Worm (Caenorhabditis elegans) whole organism, late embryonic: ENCODE results near the gene W06F12.2.

Experiments
- F13H6.1 ChIP-seq: sonication (generic microtip); optimal IDR thresholded peaks from 2 replicates; lab custom pipeline; 2016; ENCODE audit warnings: missing genetic modification characterization, missing compliant biosample characterization
- K02D7.2 ChIP-seq: sonication (generic microtip); optimal IDR thresholded peaks from 2 replicates; lab custom pipeline; 2017; ENCODE audit warnings: mild to moderate bottlenecking, missing genetic modification characterization, missing compliant biosample characterization
- T23F11.4 ChIP-seq: fragments of 200-800 bp; sonication (Bioruptor generic); optimal IDR thresholded peaks from 2 replicates; lab custom pipeline; 2018; ENCODE audit warnings: mild to moderate bottlenecking, missing genetic modification characterization, missing compliant biosample characterization
- ahr-1 ChIP-seq: sonication (generic microtip); optimal IDR thresholded peaks from 2 replicates; lab custom pipeline; 2016; ENCODE audit warnings: missing genetic modification characterization, missing compliant biosample characterization
- ama-1 ChIP-seq: fragments of 150-350 bp; optimal IDR thresholded peaks from 2 replicates; lab custom pipeline; 2014
- ceh-14 ChIP-seq: sonication (generic microtip); optimal IDR thresholded peaks from 2 replicates; lab custom pipeline; 2016; ENCODE audit warnings: missing genotype, missing genetic modification characterization, missing compliant biosample characterization
- ceh-22 ChIP-seq: sonication (generic microtip); optimal IDR thresholded peaks from 2 replicates; lab custom pipeline; 2017; ENCODE audit warnings: missing biosample characterization, missing genetic modification characterization
- ceh-24 ChIP-seq: sonication (generic microtip); optimal IDR thresholded peaks from 2 replicates; lab custom pipeline; 2016; ENCODE audit warnings: mild to moderate bottlenecking, missing genetic modification characterization, missing compliant biosample characterization
- ceh-30 ChIP-seq: fragments of 150-350 bp; optimal IDR thresholded peaks from 2 replicates; lab custom pipeline; 2014; ENCODE audit warnings: missing biosample characterization, missing genetic modification characterization
- ceh-31 ChIP-seq: sonication (generic microtip); optimal IDR thresholded peaks from 2 replicates; lab custom pipeline; 2016; ENCODE audit warnings: missing genetic modification characterization, missing compliant biosample characterization
- ceh-34 ChIP-seq: sonication (generic microtip); optimal IDR thresholded peaks from 2 replicates; lab custom pipeline; 2016; ENCODE audit warnings: mild to moderate bottlenecking, missing genetic modification characterization, missing compliant biosample characterization
- ceh-45 ChIP-seq: fragments of 200-800 bp; sonication (Bioruptor generic); IDR thresholded peaks from 2 replicates; pipeline ENCODE4 v1.3.6; 2022; ENCODE audit warnings: missing genetic modification reagents, missing genetic modification characterization, missing compliant biosample characterization
- ceh-48 ChIP-seq: sonication (generic microtip); optimal IDR thresholded peaks from 2 replicates; lab custom pipeline; 2016; ENCODE audit warnings: missing genetic modification characterization, inconsistent platforms, missing compliant biosample characterization
- ceh-6 ChIP-seq: fragments of 200-800 bp; sonication (Bioruptor generic); optimal IDR thresholded peaks from 2 replicates; lab custom pipeline; 2018; ENCODE audit warnings: mild to moderate bottlenecking, missing genetic modification characterization, missing compliant biosample characterization
- ceh-9 ChIP-seq: sonication (generic microtip); optimal IDR thresholded peaks from 2 replicates; lab custom pipeline; 2016; ENCODE audit warnings: mild to moderate bottlenecking, missing genetic modification characterization, inconsistent platforms, missing compliant biosample characterization
- che-1 ChIP-seq: sonication (generic microtip); optimal IDR thresholded peaks from 2 replicates; lab custom pipeline; 2016; ENCODE audit warnings: mild to moderate bottlenecking, missing genetic modification characterization, missing compliant biosample characterization
- dmd-4 ChIP-seq: sonication (generic microtip); optimal IDR thresholded peaks from 2 replicates; lab custom pipeline; 2016; ENCODE audit warnings: borderline replicate concordance, missing genetic modification characterization, missing compliant biosample characterization
- dve-1 ChIP-seq: sonication (generic microtip); optimal IDR thresholded peaks from 2 replicates; lab custom pipeline; 2017; ENCODE audit warnings: antibody characterized with exemption, mild to moderate bottlenecking, missing genetic modification characterization, missing compliant biosample characterization
- elt-2 ChIP-seq: sonication (generic microtip); optimal IDR thresholded peaks from 2 replicates; lab custom pipeline; 2016; ENCODE audit warnings: missing genetic modification reagents, missing genetic modification characterization, missing compliant biosample characterization
- elt-4 ChIP-seq: sonication (generic microtip); optimal IDR thresholded peaks from 2 replicates; lab custom pipeline; 2016; ENCODE audit warnings: missing genetic modification characterization, missing compliant biosample characterization
- fkh-6 ChIP-seq: sonication (generic microtip); optimal IDR thresholded peaks from 2 replicates; lab custom pipeline; 2016; ENCODE audit warnings: missing genetic modification characterization, missing compliant biosample characterization
- hlh-15 ChIP-seq: sonication (generic microtip); optimal IDR thresholded peaks from 2 replicates; lab custom pipeline; 2016; ENCODE audit warnings: missing genetic modification characterization, missing compliant biosample characterization
- hlh-30 ChIP-seq: sonication (generic microtip); optimal IDR thresholded peaks from 2 replicates; lab custom pipeline; 2017; ENCODE audit warnings: antibody characterized with exemption, missing genetic modification characterization, missing compliant biosample characterization; ENCODE audit not compliant: insufficient read depth
- hlh-6 ChIP-seq: sonication (generic microtip); optimal IDR thresholded peaks from 2 replicates; lab custom pipeline; 2016; ENCODE audit warnings: missing genotype, missing genetic modification characterization, missing compliant biosample characterization
- lim-6 ChIP-seq: sonication (generic microtip); optimal IDR thresholded peaks from 2 replicates; lab custom pipeline; 2016; ENCODE audit warnings: missing genetic modification characterization, missing compliant biosample characterization
- lin-11 ChIP-seq: fragments of 200-800 bp; sonication (Bioruptor generic); optimal IDR thresholded peaks from 2 replicates; lab custom pipeline; 2018; ENCODE audit warnings: mild to moderate bottlenecking, missing genetic modification characterization, missing compliant biosample characterization
- madf-2 ChIP-seq: sonication (generic microtip); optimal IDR thresholded peaks from 2 replicates; lab custom pipeline; 2017; ENCODE audit warnings: missing genetic modification characterization, missing compliant biosample characterization
- nfya-1 ChIP-seq: sonication (generic microtip); optimal IDR thresholded peaks from 2 replicates; lab custom pipeline; 2017; ENCODE audit warnings: missing genetic modification characterization, mild to moderate bottlenecking, missing compliant biosample characterization, antibody characterized with exemption, moderate library complexity
- nhr-11 ChIP-seq: fragments of 150-350 bp; optimal IDR thresholded peaks from 2 replicates; lab custom pipeline; 2014; ENCODE audit warnings: missing biosample characterization, missing genetic modification characterization
- nhr-232 ChIP-seq: sonication (generic microtip); optimal IDR thresholded peaks from 2 replicates; lab custom pipeline; 2016; ENCODE audit warnings: missing genetic modification characterization, missing compliant biosample characterization
- npax-4 ChIP-seq: sonication (generic microtip); optimal IDR thresholded peaks from 2 replicates; lab custom pipeline; 2016; ENCODE audit warnings: missing genetic modification characterization, missing compliant biosample characterization
- odd-2 ChIP-seq: sonication (generic microtip); optimal IDR thresholded peaks from 2 replicates; lab custom pipeline; 2017; ENCODE audit warnings: antibody characterized with exemption, mild to moderate bottlenecking, missing genetic modification characterization, missing compliant biosample characterization
- pag-3 ChIP-seq: sonication (generic microtip); optimal IDR thresholded peaks from 2 replicates; lab custom pipeline; 2016; ENCODE audit warnings: missing compliant biosample characterization, missing genetic modification characterization, borderline replicate concordance
- pat-9 ChIP-seq: fragments of 200-800 bp; sonication (Bioruptor generic); optimal IDR thresholded peaks from 2 replicates; lab custom pipeline; 2018; ENCODE audit warnings: mild to moderate bottlenecking, missing genetic modification characterization, moderate library complexity, missing compliant biosample characterization
- pha-4 ChIP-seq: fragments of 150-350 bp; optimal IDR thresholded peaks from 2 replicates; lab custom pipeline; 2018; ENCODE audit warnings: missing biosample characterization, missing genetic modification reagents, missing genetic modification characterization
- pros-1 ChIP-seq: fragments of 150-350 bp; optimal IDR thresholded peaks from 2 replicates; lab custom pipeline; 2014; ENCODE audit warnings: missing biosample characterization, missing genetic modification reagents, missing genetic modification characterization
- ref-2 ChIP-seq: sonication (generic microtip); optimal IDR thresholded peaks from 2 replicates; lab custom pipeline; 2016; ENCODE audit warnings: missing genetic modification characterization, missing compliant biosample characterization
- sox-2 ChIP-seq: fragments of 200-800 bp; sonication (Bioruptor generic); IDR thresholded peaks from 2 replicates; pipeline ENCODE4 v1.3.6; 2022; ENCODE audit warnings: missing genetic modification reagents, missing genetic modification characterization, missing compliant biosample characterization
- ttx-3 ChIP-seq: sonication (generic microtip); optimal IDR thresholded peaks from 2 replicates; lab custom pipeline; 2016; ENCODE audit warnings: missing genetic modification reagents, missing genetic modification characterization, missing compliant biosample characterization
- unc-55 ChIP-seq: sonication (generic microtip); optimal IDR thresholded peaks from 2 replicates; lab custom pipeline; 2017; ENCODE audit warnings: missing biosample characterization, missing genetic modification reagents, missing genetic modification characterization
- ztf-16 ChIP-seq: sonication (generic microtip); optimal IDR thresholded peaks from 2 replicates; lab custom pipeline; 2017; ENCODE audit warnings: missing genetic modification characterization, missing compliant biosample characterization

Gene W06F12.2

DNA sequence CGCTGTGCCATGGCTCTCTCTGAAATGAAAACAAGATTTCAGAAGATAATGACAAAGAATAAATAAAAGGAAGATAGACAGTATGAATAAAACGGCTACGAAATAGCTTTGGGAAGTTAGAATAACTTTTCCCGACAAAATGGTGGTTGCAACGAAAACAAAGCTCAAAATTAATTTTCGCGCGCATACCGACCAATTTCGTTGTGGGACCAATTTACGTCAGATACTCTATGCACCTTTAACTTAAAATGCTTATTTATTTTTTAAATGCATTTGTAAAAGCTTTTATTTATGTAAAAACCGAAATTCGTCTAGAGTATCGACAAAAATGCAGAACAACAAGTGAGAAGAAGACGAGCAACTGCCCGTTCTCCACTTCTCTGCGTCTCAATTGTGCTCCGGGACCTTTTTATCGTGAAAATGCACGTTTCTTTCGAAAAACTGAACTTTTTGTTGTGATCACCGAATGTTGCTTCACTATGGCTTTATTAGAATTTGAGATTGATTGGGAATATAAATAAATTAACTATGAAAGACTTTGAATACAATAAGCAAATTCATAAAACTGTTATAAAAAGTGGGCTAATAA is 36.7 kb upstream of the W06F12.2 start, which contains the start of gene rml-1:
rml-1 (minus strand) TSS at position 19 of the 589 bp plus-strand sequence.
- TF ChIP-seq npax-4, result no peak
- no peak for TF ChIP-seq lin-11 (tag; lab: Kevin White, UChicago)
- TF ChIP-seq nhr-11 (tag; lab: Kevin White, UChicago), result no peak
- TF ChIP-seq ceh-9 (tag; lab: Kevin White, UChicago), result no peak
- TF ChIP-seq sox-2 (GFP tag; lab: Robert Waterston, UW), result no peak
- TF ChIP-seq dmd-4 (tag; lab: Kevin White, UChicago), result no peak
- TF ChIP-seq ceh-24 (tag; lab: Kevin White, UChicago), result no peak
- no peak for TF ChIP-seq K02D7.2
- TF ChIP-seq lim-6 (tag; lab: Kevin White, UChicago), result no peak
- TF ChIP-seq che-1 (tag; lab: Kevin White, UChicago), result no peak
- TF ChIP-seq ref-2 (tag; lab: Kevin White, UChicago), result no peak
- TF ChIP-seq hlh-6 (tag; lab: Kevin White, UChicago), result no peak
- TF ChIP-seq ztf-16 (tag; lab: Kevin White, UChicago), result no peak
- TF ChIP-seq hlh-30 (tag; lab: Kevin White, UChicago), result no peak
- TF ChIP-seq nhr-232 (tag; lab: Kevin White, UChicago), result no peak

DNA sequence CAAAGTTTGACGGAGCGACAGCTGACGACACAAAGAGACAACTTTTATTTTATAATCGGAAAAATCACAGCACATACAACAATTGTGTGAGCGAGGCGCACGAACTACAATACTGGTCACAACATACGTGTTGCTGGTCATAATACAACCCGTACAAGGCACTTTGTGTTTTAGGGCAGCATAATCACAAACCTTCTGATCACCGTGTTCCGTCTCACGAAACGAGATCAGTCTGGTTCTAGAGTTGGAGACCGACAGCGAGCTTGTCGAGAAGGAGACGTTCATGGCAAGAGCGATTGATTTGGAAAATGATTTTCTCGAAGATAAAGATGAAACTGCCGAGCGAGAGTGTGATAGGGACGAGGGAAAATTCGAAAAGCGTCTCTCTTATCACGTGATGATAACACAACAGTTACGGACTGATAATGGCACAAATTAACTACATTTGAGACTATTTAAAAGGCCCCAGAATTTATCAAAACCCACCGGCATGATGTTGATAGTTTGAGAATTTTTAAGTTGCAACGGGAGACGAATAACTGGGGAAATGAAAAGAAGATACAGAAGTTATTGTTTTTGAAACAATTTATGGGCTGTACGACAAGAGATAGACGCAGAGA is 35.3 kb upstream of the W06F12.2 start:
- TF ChIP-seq hlh-6 (tag; lab: Kevin White, UChicago) (no peak), ceh-31 (tag; lab: Kevin White, UChicago) (no peak), dve-1 (no peak), sox-2 (GFP tag; lab: Robert Waterston, UW) (no peak), ceh-6 (no peak), ceh-45 (no peak), hlh-15 (no peak), nfya-1 (no peak), hlh-30 (tag; lab: Kevin White, UChicago) (no peak), unc-55 (GFP tag; lab: Kevin White, UChicago) (peak; percentile 16), elt-2 (tag; lab: Kevin White, UChicago) (peak; percentile 95), ahr-1 (tag; lab: Kevin White, UChicago) (no peak)
- TF ChIP-seq, all 69 proteins: peak for 2

DNA sequence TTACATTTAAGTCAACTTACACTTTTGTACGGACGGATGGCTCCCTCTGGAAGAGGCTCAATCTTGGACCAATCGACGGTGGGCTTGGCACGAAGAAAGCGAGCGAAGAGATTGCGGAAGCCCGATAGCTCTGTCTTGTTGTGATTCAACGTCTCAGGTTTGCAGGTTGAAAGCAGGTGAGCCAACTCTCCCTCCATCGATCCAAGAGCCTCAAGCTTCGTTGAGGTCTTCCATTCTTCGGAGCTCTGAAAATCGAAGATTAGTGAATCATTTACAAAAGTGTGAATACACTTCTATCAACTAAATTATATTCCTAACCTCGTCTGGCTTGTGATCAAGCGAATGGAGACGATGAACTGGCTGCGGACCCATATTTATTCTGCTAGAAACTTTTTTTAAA is 34.3 kb upstream of the W06F12.2 start:
- TF ChIP-seq pros-1 (no peak), ceh-31 (tag; lab: Kevin White, UChicago) (no peak), pha-4 (tag; lab: Kevin White, UChicago) (no peak), pag-3 (tag; lab: Kevin White, UChicago) (no peak), ahr-1 (tag; lab: Kevin White, UChicago) (no peak), lin-11 (tag; lab: Kevin White, UChicago) (no peak), ceh-48 (tag; lab: Kevin White, UChicago) (no peak), pat-9 (tag; lab: Kevin White, UChicago) (no peak)

DNA sequence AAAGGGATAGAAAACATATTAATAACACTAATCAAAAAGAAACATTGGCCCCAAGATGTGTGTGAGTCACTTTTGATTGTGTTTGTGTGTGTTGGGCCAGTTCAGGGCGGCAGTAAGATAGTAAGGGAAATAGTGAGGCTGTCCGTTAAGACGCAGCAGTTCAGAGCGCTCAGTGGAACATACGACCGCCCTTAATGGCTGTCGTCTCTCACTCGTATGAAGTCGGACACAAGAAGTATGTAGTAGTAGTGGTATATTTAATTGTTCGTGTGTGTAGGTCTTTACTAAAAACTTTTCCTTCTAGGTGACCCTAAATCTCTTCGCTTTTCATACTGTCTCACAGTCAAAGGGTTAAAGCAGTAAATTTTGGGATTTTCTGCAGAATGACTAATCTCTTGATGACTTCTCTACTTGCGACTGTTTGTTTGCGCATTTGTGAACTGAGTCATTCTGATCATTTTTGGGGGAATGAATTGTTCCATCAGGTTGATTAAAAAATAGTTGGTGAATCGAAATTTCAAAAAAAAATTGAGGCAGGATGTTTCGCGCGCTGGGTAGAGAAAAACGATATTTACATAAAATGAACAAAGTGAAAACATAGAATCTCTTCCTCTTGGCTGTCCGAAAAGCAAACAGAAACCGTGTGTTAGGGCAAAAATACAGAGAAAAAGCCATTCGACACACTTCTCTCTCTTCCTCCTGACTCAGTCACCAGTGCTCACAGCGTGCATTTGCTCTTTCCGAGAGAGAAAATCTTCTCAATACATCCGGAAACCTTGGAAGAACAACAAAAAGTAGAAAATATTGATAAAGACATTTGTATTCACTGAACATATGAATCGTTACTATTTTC is 32.0 kb upstream of the W06F12.2 start:
- no peak for TF ChIP-seq ceh-48 (tag; lab: Kevin White, UChicago)
- no peak for TF ChIP-seq ceh-6
- no peak for TF ChIP-seq madf-2 (tag; lab: Kevin White, UChicago)
- TF ChIP-seq ceh-30 (tag; lab: Kevin White, UChicago), result no peak
- TF ChIP-seq pag-3 (tag; lab: Kevin White, UChicago), result no peak
- no peak for TF ChIP-seq hlh-15
- TF ChIP-seq ref-2 (tag; lab: Kevin White, UChicago), result no peak
- no peak for TF ChIP-seq ceh-14 (tag; lab: Kevin White, UChicago)
- no peak for TF ChIP-seq ama-1
- TF ChIP-seq ceh-34 (tag; lab: Kevin White, UChicago), result no peak
- no peak for TF ChIP-seq F13H6.1 (tag; lab: Kevin White, UChicago)
- TF ChIP-seq ceh-22, result no peak
- TF ChIP-seq pros-1, result no peak
- no peak for TF ChIP-seq elt-4 (tag; lab: Kevin White, UChicago)
- TF ChIP-seq odd-2 (tag; lab: Kevin White, UChicago), result no peak
- no peak for TF ChIP-seq ttx-3 (tag; lab: Kevin White, UChicago)
- no peak for TF ChIP-seq T23F11.4 (GFP tag; lab: Kevin White, UChicago)
- TF ChIP-seq fkh-6, result no peak
- TF ChIP-seq, all 69 proteins: peak for 0
